Worm (Caenorhabditis elegans): ENCODE measurements around the gene nlp-16.
A peak's percentile ranks its signal among the peaks of the same experiment; 100 is the strongest.
"Not testable (repeated sequence)": the region's sequence is repeated elsewhere in the genome, so short reads cannot be mapped to it uniquely, and the experiment has no call there.

Gene nlp-16

DNA sequence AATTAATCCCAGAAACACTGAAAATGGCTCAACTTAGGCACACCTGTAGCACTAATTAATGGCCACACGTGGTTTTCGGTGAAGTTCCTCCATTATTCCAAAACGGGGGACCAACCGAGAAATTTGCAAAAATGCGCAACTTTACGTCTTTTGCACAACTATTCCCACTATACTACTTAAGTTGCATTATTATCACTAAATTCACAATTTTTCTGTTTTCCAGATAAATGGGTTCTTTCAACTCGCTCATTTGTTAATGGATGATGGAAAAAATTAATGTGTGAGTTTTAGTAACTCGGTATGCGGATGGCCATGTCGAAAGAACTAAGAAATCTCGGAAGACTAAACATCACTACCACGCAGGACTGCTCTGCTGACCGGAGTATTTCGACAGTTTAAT lies 5.0 kb downstream of the nlp-16 start, which contains the start of gene T13A10.64:
Gene T13A10.64 (plus strand): TSS at position 301 of the 400 bp plus-strand sequence.
- TF ChIP-seq nhr-2 (tag; optimal IDR thresholded peaks at IDR 0.05) (no peak), lin-13 (tag; optimal IDR thresholded peaks at IDR 0.05) (no peak), mab-5 (tag; optimal IDR thresholded peaks at IDR 0.05) (no peak), nhr-28 (tag; optimal IDR thresholded peaks at IDR 0.05) (no peak), unc-39 (tag; optimal IDR thresholded peaks at IDR 0.05) (no peak), elt-1 (tag; optimal IDR thresholded peaks at IDR 0.05; ENCODE audit: borderline replicate concordance, insufficient read depth) (no peak), unc-120 (tag; optimal IDR thresholded peaks at IDR 0.05; ENCODE audit: poor library complexity, severe bottlenecking) (no peak), tbx-8 (GFP tag; optimal IDR thresholded peaks at IDR 0.05) (no peak), ceh-83 (GFP tag; optimal IDR thresholded peaks at IDR 0.05) (no peak), snpc-4 (tag; optimal IDR thresholded peaks at IDR 0.05) (no peak), blmp-1 (tag; optimal IDR thresholded peaks at IDR 0.05) (no peak), mep-1 (tag; optimal IDR thresholded peaks at IDR 0.05) (no peak), nhr-76 (tag; optimal IDR thresholded peaks at IDR 0.05) (no peak), lsy-2 (tag; optimal IDR thresholded peaks at IDR 0.05) (no peak), lin-32 (GFP tag; optimal IDR thresholded peaks at IDR 0.05) (no peak)

DNA sequence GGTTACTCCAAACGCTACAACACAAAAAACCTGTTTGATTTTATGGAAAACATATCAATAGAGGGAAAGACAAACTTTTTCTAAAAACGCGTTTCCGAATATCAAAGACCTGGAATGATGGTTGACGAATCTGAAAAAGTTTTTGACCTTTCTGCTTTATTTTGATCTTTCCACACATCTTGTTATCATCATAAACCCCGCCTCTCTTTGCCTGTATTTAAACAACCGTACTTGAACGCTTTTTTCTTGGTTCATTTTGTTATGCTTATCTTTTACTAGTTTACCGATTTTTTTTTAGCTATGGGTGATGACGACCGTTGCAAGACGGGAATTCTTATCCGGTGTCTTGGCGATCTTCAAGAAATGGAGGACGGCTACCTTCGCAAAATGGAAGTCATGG lies 6.6 kb downstream of the nlp-16 start, which contains the start of gene T13A10.2:
Gene T13A10.2 (plus strand): TSS at position 301 of the 400 bp plus-strand sequence.
- TF ChIP-seq cnd-1 (tag; optimal IDR thresholded peaks at IDR 0.05); nhr-2 (tag; optimal IDR thresholded peaks at IDR 0.05); unc-120 (tag; optimal IDR thresholded peaks at IDR 0.05; ENCODE audit: poor library complexity, severe bottlenecking): not testable (repeated sequence)

DNA sequence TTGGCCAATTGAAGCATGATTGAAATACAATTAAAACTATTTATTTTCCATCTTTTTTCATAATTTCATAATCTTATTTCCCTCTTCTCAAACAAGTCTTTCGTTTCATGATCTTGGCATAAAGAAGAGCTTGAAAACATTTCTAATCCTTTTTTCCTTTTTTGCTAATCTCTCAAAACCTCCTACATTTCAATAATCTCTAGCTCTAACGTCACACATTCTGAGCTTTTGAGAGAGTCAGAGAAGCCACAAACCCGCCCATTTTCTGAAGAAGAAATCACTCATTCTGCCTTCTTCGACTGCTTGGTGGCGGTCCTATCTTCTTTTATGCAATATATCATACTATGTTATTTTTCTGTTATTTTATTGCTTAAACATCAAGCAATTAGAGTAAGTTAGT lies 10.0 kb downstream of the nlp-16 start, which contains the start of gene F58F9.1:
Gene F58F9.1 (plus strand): TSS at position 251 of the 400 bp plus-strand sequence.
- TF ChIP-seq ces-1 (GFP tag; optimal IDR thresholded peaks at IDR 0.05) = peak; percentile 24
- TF ChIP-seq mep-1 (tag; optimal IDR thresholded peaks at IDR 0.05) = no peak
- no peak for TF ChIP-seq ceh-83 (GFP tag; optimal IDR thresholded peaks at IDR 0.05)
- TF ChIP-seq ham-2 (GFP tag; optimal IDR thresholded peaks at IDR 0.05) = no peak

DNA sequence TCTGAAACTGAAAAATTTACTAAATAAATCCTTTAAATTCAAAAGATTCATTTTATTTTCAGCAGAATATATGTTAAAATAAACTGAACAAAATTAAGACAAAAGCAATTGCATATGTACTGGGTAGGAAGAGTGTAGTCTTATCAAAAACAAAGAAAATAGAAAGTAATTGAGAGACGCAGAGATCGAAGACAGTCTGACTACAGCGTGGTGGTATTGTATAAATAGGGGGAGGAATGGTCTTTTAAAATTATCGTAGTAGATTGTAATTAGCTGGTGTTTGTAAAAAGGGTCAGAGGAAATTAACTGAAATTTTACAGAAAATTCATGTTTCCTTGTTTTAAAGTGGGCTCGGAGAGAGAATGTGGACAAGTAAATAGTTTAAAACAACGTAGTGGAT lies 11.1 kb downstream of the nlp-16 start, which contains the start of gene acox-3:
Gene acox-3 (minus strand): TSS at position 7 of the 400 bp plus-strand sequence.
- TF ChIP-seq unc-39 (tag; optimal IDR thresholded peaks at IDR 0.05) (no peak), cnd-1 (tag; optimal IDR thresholded peaks at IDR 0.05) (no peak), lin-32 (GFP tag; optimal IDR thresholded peaks at IDR 0.05) (no peak), unc-62 (GFP tag; optimal IDR thresholded peaks at IDR 0.05) (no peak), zip-8 (tag; optimal IDR thresholded peaks at IDR 0.05) (no peak), ham-2 (GFP tag; optimal IDR thresholded peaks at IDR 0.05) (no peak), elt-1 (tag; optimal IDR thresholded peaks at IDR 0.05; ENCODE audit: borderline replicate concordance, insufficient read depth) (no peak), nhr-28 (tag; optimal IDR thresholded peaks at IDR 0.05) (no peak), drap-1 (GFP tag; optimal IDR thresholded peaks at IDR 0.05) (no peak), nhr-2 (tag; optimal IDR thresholded peaks at IDR 0.05) (no peak), nhr-12 (tag; optimal IDR thresholded peaks at IDR 0.05) (no peak)

DNA sequence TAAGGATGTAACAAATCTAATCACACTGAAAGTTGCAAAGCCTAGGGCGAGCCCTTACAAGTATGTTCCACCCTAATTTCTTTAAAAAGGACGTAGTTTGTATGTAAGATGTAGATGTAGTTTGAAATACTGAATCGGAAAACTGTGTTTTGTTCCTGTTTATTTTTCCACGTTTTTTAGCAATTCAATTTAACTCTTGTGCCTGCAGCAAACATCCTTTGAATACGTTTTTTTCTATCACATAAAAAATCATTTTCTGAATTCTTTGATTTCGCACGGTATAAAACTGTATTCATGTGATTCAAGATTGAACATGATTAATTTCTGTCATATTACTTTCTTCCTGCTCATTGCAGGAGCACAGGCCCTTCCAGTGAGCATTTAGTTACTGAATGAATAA lies 19.6 kb downstream of the nlp-16 start, which contains the start of gene F58F9.9:
Gene F58F9.9 (plus strand): TSS at position 301 of the 400 bp plus-strand sequence.
- TF ChIP-seq nhr-2 (tag; optimal IDR thresholded peaks at IDR 0.05) (no peak), ceh-43 (GFP tag; optimal IDR thresholded peaks at IDR 0.05) (no peak), ceh-83 (GFP tag; optimal IDR thresholded peaks at IDR 0.05) (no peak), lin-32 (GFP tag; optimal IDR thresholded peaks at IDR 0.05) (no peak), cnd-1 (tag; optimal IDR thresholded peaks at IDR 0.05) (no peak), nhr-28 (tag; optimal IDR thresholded peaks at IDR 0.05) (no peak), mls-2 (tag; optimal IDR thresholded peaks at IDR 0.05) (no peak), sem-2 (GFP tag; optimal IDR thresholded peaks at IDR 0.05) (no peak), zip-8 (tag; optimal IDR thresholded peaks at IDR 0.05) (no peak), elt-1 (tag; optimal IDR thresholded peaks at IDR 0.05; ENCODE audit: borderline replicate concordance, insufficient read depth) (no peak), bed-3 (GFP tag; optimal IDR thresholded peaks at IDR 0.05) (no peak), lin-13 (tag; optimal IDR thresholded peaks at IDR 0.05) (no peak), pha-4 (tag; optimal IDR thresholded peaks at IDR 0.05) (no peak), drap-1 (GFP tag; optimal IDR thresholded peaks at IDR 0.05) (no peak), ztf-11 (tag; optimal IDR thresholded peaks at IDR 0.05) (no peak), elt-3 (tag; optimal IDR thresholded peaks at IDR 0.05) (no peak), hlh-1 (tag; optimal IDR thresholded peaks at IDR 0.05) (no peak), lsy-2 (tag; optimal IDR thresholded peaks at IDR 0.05) (no peak), nhr-237 (tag; optimal IDR thresholded peaks at IDR 0.05) (no peak)

Measured in whole organism, mixed stage, embryonic.